Worm (Caenorhabditis elegans) whole organism, L2 larva: ENCODE results near the gene grwd-1.

Source experiments
- R02D3.7 ChIP-seq: fragments of 150-350 bp; optimal IDR thresholded peaks from 2 replicates; lab custom pipeline; 2014; ENCODE audit warnings: missing biosample characterization, missing genetic modification characterization
- ama-1 ChIP-seq: fragments of 150-350 bp; optimal IDR thresholded peaks from 2 replicates; lab custom pipeline; 2018; ENCODE audit warnings: inconsistent platforms
- dmd-4 ChIP-seq: sonication (generic microtip); optimal IDR thresholded peaks from 2 replicates; lab custom pipeline; 2017; ENCODE audit warnings: missing biosample characterization, missing genetic modification characterization
- egl-27 ChIP-seq: sonication (generic microtip); optimal IDR thresholded peaks from 3 replicates; lab custom pipeline; 2017; ENCODE audit warnings: missing biosample characterization, missing genetic modification reagents, missing genetic modification characterization
- elt-3 ChIP-seq: sonication (generic microtip); optimal IDR thresholded peaks from 2 replicates; lab custom pipeline; 2017; ENCODE audit warnings: missing biosample characterization, missing genetic modification characterization
- lin-39 ChIP-seq: fragments of 150-350 bp; optimal IDR thresholded peaks from 2 replicates; lab custom pipeline; 2014; ENCODE audit warnings: missing biosample characterization, missing genetic modification reagents, missing genetic modification characterization
- nhr-12 ChIP-seq: fragments of 150-350 bp; optimal IDR thresholded peaks from 2 replicates; lab custom pipeline; 2014; ENCODE audit warnings: missing biosample characterization, missing genetic modification characterization
- nhr-237 ChIP-seq: fragments of 150-350 bp; optimal IDR thresholded peaks from 2 replicates; lab custom pipeline; 2014; ENCODE audit warnings: missing biosample characterization, missing genetic modification characterization
- skn-1 ChIP-seq: sonication (generic microtip); optimal IDR thresholded peaks from 2 replicates; lab custom pipeline; 2017; ENCODE audit warnings: missing biosample characterization, missing genetic modification characterization
- sma-9 ChIP-seq, 2 experiments: fragments of 150-350 bp in 1 of 2; sonication (generic microtip) in 1 of 2; optimal IDR thresholded peaks; 2 replicates each; lab custom pipeline; 2014 to 2016; ENCODE audit warnings: missing genetic modification characterization in 2 of 2, mild to moderate bottlenecking in 1 of 2, missing biosample characterization in 1 of 2, missing compliant biosample characterization in 1 of 2, missing genetic modification reagents in 1 of 2, moderate library complexity in 1 of 2
- unc-39 ChIP-seq: fragments of 150-350 bp; optimal IDR thresholded peaks from 2 replicates; lab custom pipeline; 2014; ENCODE audit warnings: missing biosample characterization, missing genetic modification characterization
- unc-55 ChIP-seq: fragments of 150-350 bp; sonication (generic microtip); optimal IDR thresholded peaks from 3 replicates; lab custom pipeline; 2014; ENCODE audit warnings: missing biosample characterization, missing genetic modification reagents, missing genetic modification characterization
- unc-62 ChIP-seq: fragments of 150-350 bp; optimal IDR thresholded peaks from 2 replicates; lab custom pipeline; 2014; ENCODE audit warnings: missing biosample characterization, missing genetic modification reagents, missing genetic modification characterization
- ztf-4 ChIP-seq: fragments of 150-350 bp; optimal IDR thresholded peaks from 2 replicates; lab custom pipeline; 2014; ENCODE audit warnings: missing biosample characterization, missing genetic modification characterization

ce11 chrIII:5150980-5151379 is 2.3 kb upstream of the grwd-1 start:
- no peak for TF ChIP-seq unc-39 (tag; lab: Kevin White, UChicago)
- no peak for TF ChIP-seq R02D3.7 (tag; lab: Kevin White, UChicago)
- no peak for TF ChIP-seq lin-39 (tag; lab: Kevin White, UChicago)
- no peak for TF ChIP-seq unc-62 (GFP tag; lab: Kevin White, UChicago)
- TF ChIP-seq dmd-4 (tag; lab: Kevin White, UChicago): no peak
- TF ChIP-seq elt-3 (tag; lab: Kevin White, UChicago): no peak
- no peak for TF ChIP-seq skn-1 (tag; lab: Kevin White, UChicago)
- no peak for TF ChIP-seq egl-27 (tag; lab: Kevin White, UChicago)
- no peak for TF ChIP-seq nhr-237 (tag; lab: Kevin White, UChicago)
- TF ChIP-seq nhr-12 (tag; lab: Kevin White, UChicago): no peak
- no peak for TF ChIP-seq ztf-4 (tag; lab: Kevin White, UChicago)
- TF ChIP-seq sma-9 (GFP tag; optimal IDR thresholded peaks at IDR 0.05; lab: Kevin White, UChicago): no peak
- no peak for TF ChIP-seq sma-9 (tag; optimal IDR thresholded peaks at IDR 0.05; lab: Kevin White, UChicago)
- no peak for TF ChIP-seq unc-55 (GFP tag; lab: Kevin White, UChicago)
- TF ChIP-seq ama-1 (lab: Kevin White, UChicago): no peak
